Fruit fly (Drosophila melanogaster) whole organism, adult: Measurements from ENCODE around the gene CG42375.

ENCODE experiments used
- CG12768 ChIP-seq: fragments of 200-800 bp; sonication (Bioruptor generic); optimal IDR thresholded peaks from 2 replicates; lab custom pipeline; 2017; ENCODE audit warnings: missing biosample characterization, missing genetic modification characterization, mild to moderate bottlenecking, moderate library complexity, missing genetic modification reagents
- CG7045 ChIP-seq: fragments of 200-800 bp; sonication (Bioruptor generic); optimal IDR thresholded peaks from 2 replicates; lab custom pipeline; 2017; ENCODE audit warnings: missing biosample characterization, mild to moderate bottlenecking, missing genetic modification characterization
- CG7101 ChIP-seq: fragments of 200-800 bp; sonication (Bioruptor generic); optimal IDR thresholded peaks from 2 replicates; lab custom pipeline; 2018; ENCODE audit warnings: missing biosample characterization, mild to moderate bottlenecking, missing genetic modification characterization, moderate library complexity
- bab1 ChIP-seq: fragments of 200-800 bp; sonication (Bioruptor generic); optimal IDR thresholded peaks from 3 replicates; lab custom pipeline; 2019; ENCODE audit warnings: missing biosample characterization, mild to moderate bottlenecking, missing genetic modification characterization, moderate library complexity
- kay ChIP-seq: fragments of 200-800 bp; sonication (Bioruptor generic); peaks from one replicate; lab custom pipeline; 2016; ENCODE audit warnings: missing biosample characterization, missing genetic modification characterization, borderline replicate concordance

DNA sequence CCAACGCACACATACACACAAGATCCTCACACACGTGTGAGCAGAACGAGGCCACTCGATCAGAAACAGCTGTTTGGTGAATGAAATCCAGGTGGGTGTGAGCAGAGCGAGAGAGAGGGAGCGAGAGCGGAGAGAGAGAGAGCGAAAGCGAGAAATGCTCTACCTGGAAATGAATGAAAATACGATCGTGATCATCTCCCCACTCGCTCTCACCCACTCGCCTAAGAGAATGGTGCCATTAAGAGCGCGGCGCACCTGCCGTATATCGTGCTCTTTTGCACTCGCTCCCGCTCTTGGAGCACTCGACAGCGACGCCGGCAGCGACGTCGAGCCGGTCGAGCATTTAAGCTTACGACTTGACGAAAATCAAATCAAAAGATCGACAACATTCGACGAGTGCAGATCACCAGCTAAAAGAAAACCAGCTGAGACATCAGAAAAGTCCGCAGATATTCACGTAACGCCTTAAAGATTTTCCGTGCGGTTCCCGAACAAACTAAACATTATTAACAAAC is 33.4 kb downstream of the CG42375 start, which contains the start of the genes tal-1A, tal-2A, tal-3A and tal-AA:
- TF ChIP-seq kay (GFP tag; lab: Kevin White, UChicago) (no peak), bab1 (peak; percentile 36), CG12768 (GFP tag; lab: Kevin White, UChicago) (peak; percentile 4), CG7101 (tag; lab: Kevin White, UChicago) (no peak), CG7045 (GFP tag; lab: Kevin White, UChicago) (no peak)
